Worm (Caenorhabditis elegans): ENCODE data around the gene srx-130.

The srx-130 gene

ce11 chrV:13796246-13796776 lies 46.9 kb upstream of the srx-130 start, which contains the start of gene twk-32 (continued):
- no peak for TF ChIP-seq ama-1 (optimal IDR thresholded peaks at IDR 0.05)
- no peak for TF ChIP-seq C04F5.9 (tag; optimal IDR thresholded peaks at IDR 0.05)
- TF ChIP-seq unc-86 (tag; optimal IDR thresholded peaks at IDR 0.05), result no peak
- TF ChIP-seq unc-30 (tag; optimal IDR thresholded peaks at IDR 0.05), result no peak
- TF ChIP-seq lin-39 (tag; optimal IDR thresholded peaks at IDR 0.05), result no peak

- no peak for TF ChIP-seq nhr-237 (tag; optimal IDR thresholded peaks at IDR 0.05)
- no peak for TF ChIP-seq sptf-1 (tag; optimal IDR thresholded peaks at IDR 0.05)
These were observed 44.1 kb upstream of the srx-130 start for ce11 chrV:13799190-13799589.

ce11 chrV:13803902-13804301 lies 39.3 kb upstream of the srx-130 start, which contains the start of gene swan-2:
Gene swan-2 (minus strand): TSS chrV:13804281.
- TF ChIP-seq dsc-1 (tag; optimal IDR thresholded peaks at IDR 0.05), result peak; percentile 60
- TF ChIP-seq snu-23 (GFP tag; optimal IDR thresholded peaks at IDR 0.05), result peak; percentile 3
- peak; percentile 5 for TF ChIP-seq fkh-4 (tag; optimal IDR thresholded peaks at IDR 0.05; ENCODE audit: borderline replicate concordance)
- no peak for TF ChIP-seq efl-1 (optimal IDR thresholded peaks at IDR 0.05)
- peak in 1 of 2 experiments; percentile 88 for TF ChIP-seq efl-1 (GFP tag; optimal IDR thresholded peaks at IDR 0.05 in 1 of 2)
- peak; percentile 10 for TF ChIP-seq nhr-71 (tag; optimal IDR thresholded peaks at IDR 0.05)
- no peak for TF ChIP-seq sup-37 (GFP tag; optimal IDR thresholded peaks at IDR 0.05)
- peak; percentile 65 for TF ChIP-seq nhr-85 (tag)
- TF ChIP-seq lin-35 (GFP tag; optimal IDR thresholded peaks at IDR 0.05), result peak in 1 of 2 experiments; percentile 70
- no peak for TF ChIP-seq ces-1 (GFP tag; optimal IDR thresholded peaks at IDR 0.05)

- TF ChIP-seq ztf-11 (tag; optimal IDR thresholded peaks at IDR 0.05) (no peak), sox-4 (tag; optimal IDR thresholded peaks at IDR 0.05) (no peak), nhr-71 (tag; optimal IDR thresholded peaks at IDR 0.05) (peak; percentile 10), efl-1 (optimal IDR thresholded peaks at IDR 0.05) (peak in 1 of 2 experiments; percentile 18), efl-1 (GFP tag; optimal IDR thresholded peaks at IDR 0.05 in 1 of 2) (peak in 1 of 2 experiments; percentile 86), unc-30 (tag; optimal IDR thresholded peaks at IDR 0.05) (no peak), nhr-85 (tag) (peak; percentile 55), dsc-1 (tag; optimal IDR thresholded peaks at IDR 0.05) (peak; percentile 13), nhr-19 (GFP tag; conservative IDR thresholded peaks at IDR 0.05) (peak; percentile 14; the same call in 1 of the 2 replicates), alr-1 (tag; optimal IDR thresholded peaks at IDR 0.05; ENCODE audit: borderline replicate concordance) (no peak), lsy-2 (tag; optimal IDR thresholded peaks at IDR 0.05) (peak in 1 of 2 experiments; percentile 14), xbp-1 (tag; optimal IDR thresholded peaks at IDR 0.05) (no peak), snpc-4 (tag; optimal IDR thresholded peaks at IDR 0.05) (no peak), lir-3 (tag; optimal IDR thresholded peaks at IDR 0.05; ENCODE audit: poor library complexity) (no peak), nhr-84 (tag; optimal IDR thresholded peaks at IDR 0.05) (no peak), hlh-17 (GFP tag; optimal IDR thresholded peaks at IDR 0.05; ENCODE audit: borderline replicate concordance) (no peak), rnt-1 (tag; optimal IDR thresholded peaks at IDR 0.05) (peak; percentile 26), pax-3 (tag; optimal IDR thresholded peaks at IDR 0.05) (no peak), fkh-4 (tag; optimal IDR thresholded peaks at IDR 0.05; ENCODE audit: borderline replicate concordance) (no peak), lin-14 (GFP tag; optimal IDR thresholded peaks at IDR 0.05) (peak; percentile 84), C04F5.9 (tag; optimal IDR thresholded peaks at IDR 0.05) (no peak), blmp-1 (tag; optimal IDR thresholded peaks at IDR 0.05) (peak; percentile 69), elt-3 (tag; optimal IDR thresholded peaks at IDR 0.05) (no peak), nhr-28 (tag; optimal IDR thresholded peaks at IDR 0.05) (no peak), lin-15B (tag; optimal IDR thresholded peaks at IDR 0.05) (no peak), swsn-7 (tag; optimal IDR thresholded peaks at IDR 0.05) (no peak)
These were observed 36.0 kb upstream of the srx-130 start, which contains the start of gene swan-1 for ce11 chrV:13807232-13807631. Gene swan-1 (minus strand): TSS chrV:13807237.

ce11 chrV:13808462-13808867 lies 34.8 kb upstream of the srx-130 start:
- peak; percentile 61 for TF ChIP-seq jun-1 (tag; optimal IDR thresholded peaks at IDR 0.05)
- TF ChIP-seq lin-35 (GFP tag; optimal IDR thresholded peaks at IDR 0.05), result peak; percentile 57 to 67
- no peak for TF ChIP-seq hlh-17 (GFP tag; optimal IDR thresholded peaks at IDR 0.05; ENCODE audit: borderline replicate concordance)
- no peak for TF ChIP-seq nhr-12 (tag; optimal IDR thresholded peaks at IDR 0.05)
- TF ChIP-seq elt-2 (tag; optimal IDR thresholded peaks at IDR 0.05), result no peak
- no peak for TF ChIP-seq hlh-4 (tag; optimal IDR thresholded peaks at IDR 0.05)
- no peak for TF ChIP-seq ceh-8 (GFP tag; optimal IDR thresholded peaks at IDR 0.05)
- TF ChIP-seq swsn-7 (tag; optimal IDR thresholded peaks at IDR 0.05), result peak; percentile 52
- TF ChIP-seq ztf-11 (tag; optimal IDR thresholded peaks at IDR 0.05), result no peak
- no peak for TF ChIP-seq F16B12.6 (tag; optimal IDR thresholded peaks at IDR 0.05)
- TF ChIP-seq C34B4.2 (tag; optimal IDR thresholded peaks at IDR 0.05), result no peak
- peak; percentile 8 to 71 (median 45) for TF ChIP-seq ceh-82 (tag; optimal IDR thresholded peaks at IDR 0.05)
- no peak for TF ChIP-seq pqm-1 (tag; optimal IDR thresholded peaks at IDR 0.05)
- TF ChIP-seq ztf-4 (tag; optimal IDR thresholded peaks at IDR 0.05), result no peak

Measured in whole organism, L1 larva.